Worm (Caenorhabditis elegans): Measurements from ENCODE around the gene ZC404.15.

ce11 chrV:6731594-6731993, 48.7 kb upstream of the ZC404.15 start, which contains the start of gene grl-9:
- TF ChIP-seq egl-27 (tag; optimal IDR thresholded peaks at IDR 0.05) (no peak), nhr-23 (tag; optimal IDR thresholded peaks at IDR 0.05) (no peak), elt-3 (tag; optimal IDR thresholded peaks at IDR 0.05) (no peak), fos-1 (tag; optimal IDR thresholded peaks at IDR 0.05) (no peak), nhr-10 (tag; optimal IDR thresholded peaks at IDR 0.05) (no peak), ztf-4 (tag; optimal IDR thresholded peaks at IDR 0.05) (no peak), mab-5 (tag; optimal IDR thresholded peaks at IDR 0.05) (no peak), lsy-2 (tag; optimal IDR thresholded peaks at IDR 0.05) (no peak), ceh-16 (tag; optimal IDR thresholded peaks at IDR 0.05) (no peak), mdl-1 (tag; optimal IDR thresholded peaks at IDR 0.05) (no peak)

Measured in whole organism, L2 larva.